Fruit fly (Drosophila melanogaster) whole organism, embryonic: ENCODE data around the gene mus201.

Source experiments
- Adf1 ChIP-seq: fragments of 200-800 bp; sonication (Bioruptor generic); IDR thresholded peaks from 2 replicates; pipeline ENCODE4 v1.3.6; 2022; ENCODE audit warnings: missing biosample characterization, missing genetic modification characterization
- B-H2 ChIP-seq: fragments of 200-800 bp; sonication (Bioruptor generic); optimal IDR thresholded peaks from 2 replicates; lab custom pipeline; 2018; ENCODE audit warnings: missing biosample characterization, mild to moderate bottlenecking, missing genetic modification characterization
- CG10321 ChIP-seq: fragments of 200-800 bp; sonication (Bioruptor generic); IDR thresholded peaks from 2 replicates; pipeline ENCODE4 v1.3.6; 2022; ENCODE audit warnings: missing biosample characterization, missing genetic modification characterization
- CG10366 ChIP-seq: fragments of 200-800 bp; sonication (Bioruptor generic); IDR thresholded peaks from 2 replicates; pipeline ENCODE4 v1.3.6; 2022; ENCODE audit warnings: missing biosample characterization, missing genetic modification characterization
- CG11456 ChIP-seq: fragments of 200-800 bp; sonication (Bioruptor generic); IDR thresholded peaks from 3 replicates; pipeline ENCODE4 v1.3.6; 2022; ENCODE audit warnings: missing biosample characterization, missing genetic modification characterization
- CG11695 ChIP-seq: fragments of 200-800 bp; sonication (Bioruptor generic); IDR thresholded peaks from 3 replicates; pipeline ENCODE4 v1.3.6; 2022; ENCODE audit warnings: missing biosample characterization, missing genetic modification characterization
- CG12299 ChIP-seq: fragments of 200-800 bp; sonication (Bioruptor generic); optimal IDR thresholded peaks from 2 replicates; lab custom pipeline; 2018; ENCODE audit warnings: missing biosample characterization, mild to moderate bottlenecking, missing genetic modification characterization
- CG15011 ChIP-seq: fragments of 200-800 bp; sonication (Bioruptor generic); optimal IDR thresholded peaks from 3 replicates; lab custom pipeline; 2018; ENCODE audit warnings: missing biosample characterization, mild to moderate bottlenecking, missing genetic modification characterization
- CG1647 ChIP-seq: fragments of 200-800 bp; sonication (Bioruptor generic); optimal IDR thresholded peaks from 3 replicates; lab custom pipeline; 2016; ENCODE audit warnings: missing biosample characterization, missing genetic modification characterization
- CG17802 ChIP-seq: fragments of 200-800 bp; sonication (Bioruptor generic); optimal IDR thresholded peaks from 2 replicates; lab custom pipeline; 2018; ENCODE audit warnings: missing biosample characterization, mild to moderate bottlenecking, missing genetic modification characterization, moderate library complexity
- CG18764 ChIP-seq: fragments of 200-800 bp; sonication (Bioruptor generic); optimal IDR thresholded peaks from 3 replicates; lab custom pipeline; 2016; ENCODE audit warnings: missing biosample characterization, missing genetic modification characterization
- CG2875 ChIP-seq: fragments of 200-800 bp; sonication (Bioruptor generic); optimal IDR thresholded peaks from 2 replicates; lab custom pipeline; 2017; ENCODE audit warnings: missing biosample characterization, mild to moderate bottlenecking, missing genetic modification characterization, missing genetic modification reagents
- CG32532 ChIP-seq: fragments of 200-800 bp; sonication (Bioruptor generic); IDR thresholded peaks from 2 replicates; pipeline ENCODE4 v1.3.6; 2022; ENCODE audit warnings: missing biosample characterization, missing genetic modification characterization
- CG42726 ChIP-seq: fragments of 200-800 bp; sonication (Bioruptor generic); IDR thresholded peaks from 2 replicates; pipeline ENCODE4 v1.3.6; 2022; ENCODE audit warnings: missing biosample characterization, missing genetic modification characterization; ENCODE audit not compliant: partially characterized antibody
- CG4360 ChIP-seq: fragments of 200-800 bp; sonication (Bioruptor generic); IDR thresholded peaks from 2 replicates; pipeline ENCODE4 v1.3.6; 2022; ENCODE audit warnings: missing biosample characterization, missing genetic modification characterization
- CG5180 ChIP-seq: fragments of 200-800 bp; sonication (Bioruptor generic); optimal IDR thresholded peaks from 3 replicates; lab custom pipeline; 2017; ENCODE audit warnings: missing biosample characterization, missing genetic modification characterization, mild to moderate bottlenecking, moderate library complexity, missing genetic modification reagents
- CG8281 ChIP-seq: fragments of 200-800 bp; sonication (Bioruptor generic); optimal IDR thresholded peaks from 2 replicates; lab custom pipeline; 2018; ENCODE audit warnings: missing biosample characterization, mild to moderate bottlenecking, missing genetic modification characterization, moderate library complexity
- CG8478 ChIP-seq: fragments of >200 bp; optimal IDR thresholded peaks from 2 replicates; lab custom pipeline; 2018
- CG9437 ChIP-seq: fragments of 200-800 bp; sonication (Bioruptor generic); optimal IDR thresholded peaks from 2 replicates; lab custom pipeline; 2018; ENCODE audit warnings: missing biosample characterization, mild to moderate bottlenecking, missing genetic modification characterization
- Dref ChIP-seq: fragments of 200-800 bp; sonication (Bioruptor generic); IDR thresholded peaks from 2 replicates; pipeline ENCODE4 v1.3.6; 2022; ENCODE audit warnings: missing biosample characterization, missing genetic modification characterization
- Drgx ChIP-seq: fragments of 200-800 bp; sonication (Bioruptor generic); IDR thresholded peaks from 2 replicates; pipeline ENCODE4 v1.3.6; 2022; ENCODE audit warnings: missing biosample characterization, missing genetic modification characterization
- Fer2 ChIP-seq: fragments of 200-800 bp; sonication (Bioruptor generic); optimal IDR thresholded peaks from 2 replicates; lab custom pipeline; 2018; ENCODE audit warnings: missing biosample characterization, mild to moderate bottlenecking, missing genetic modification characterization, moderate library complexity
- Hand ChIP-seq: fragments of 200-800 bp; sonication (Bioruptor generic); optimal IDR thresholded peaks from 2 replicates; lab custom pipeline; 2017; ENCODE audit warnings: mild to moderate bottlenecking, missing biosample characterization, missing genetic modification reagents, missing genetic modification characterization
- Kr ChIP-seq: fragments of 200-800 bp; sonication (Bioruptor generic); optimal IDR thresholded peaks from 2 replicates; lab custom pipeline; 2017; ENCODE audit warnings: missing biosample characterization, mild to moderate bottlenecking, missing genetic modification characterization
- Med ChIP-seq: fragments of 200-800 bp; sonication (Bioruptor generic); peaks from one replicate; lab custom pipeline; 2016; ENCODE audit warnings: missing biosample characterization, missing genetic modification characterization, mild to moderate bottlenecking, inconsistent platforms, moderate library complexity
- NfI ChIP-seq: fragments of 200-800 bp; sonication (Bioruptor generic); optimal IDR thresholded peaks from 3 replicates; lab custom pipeline; 2018; ENCODE audit warnings: missing biosample characterization, mild to moderate bottlenecking, missing genetic modification characterization, moderate library complexity
- Opbp ChIP-seq: fragments of 200-800 bp; sonication (Bioruptor generic); IDR thresholded peaks from 3 replicates; pipeline ENCODE4 v1.3.6; 2022; ENCODE audit warnings: missing biosample characterization, missing genetic modification characterization; ENCODE audit not compliant: partially characterized antibody
- Sox102F ChIP-seq: fragments of 200-800 bp; sonication (Bioruptor generic); optimal IDR thresholded peaks from 2 replicates; lab custom pipeline; 2018; ENCODE audit warnings: missing biosample characterization, mild to moderate bottlenecking, missing genetic modification characterization, moderate library complexity
- Tbp ChIP-seq: fragments of >200 bp; optimal IDR thresholded peaks from 2 replicates; lab custom pipeline; 2018; ENCODE audit warnings: missing biosample characterization, missing genetic modification characterization
- abd-A ChIP-seq: fragments of 200-800 bp; sonication (Bioruptor generic); optimal IDR thresholded peaks from 3 replicates; lab custom pipeline; 2019; ENCODE audit warnings: missing biosample characterization, mild to moderate bottlenecking, missing genetic modification characterization, moderate library complexity
- ash1 ChIP-seq: fragments of 200-800 bp; sonication (Bioruptor generic); optimal IDR thresholded peaks from 2 replicates; lab custom pipeline; 2018; ENCODE audit warnings: missing biosample characterization, mild to moderate bottlenecking, missing genetic modification characterization
- bcd ChIP-seq: fragments of 200-800 bp; sonication (Bioruptor generic); optimal IDR thresholded peaks from 2 replicates; lab custom pipeline; 2017; ENCODE audit warnings: missing biosample characterization, mild to moderate bottlenecking, missing genetic modification characterization
- disco-r ChIP-seq: fragments of 200-800 bp; sonication (Bioruptor generic); optimal IDR thresholded peaks from 2 replicates; lab custom pipeline; 2016; ENCODE audit warnings: missing biosample characterization, missing genetic modification characterization
- emc ChIP-seq: fragments of 200-800 bp; sonication (Bioruptor generic); optimal IDR thresholded peaks from 2 replicates; lab custom pipeline; 2016; ENCODE audit warnings: missing biosample characterization, missing genetic modification characterization
- eve ChIP-seq, 2 experiments: fragments of >200 bp; optimal IDR thresholded peaks; 2 replicates each; lab custom pipeline; 2017; ENCODE audit warnings: missing biosample characterization in 2 of 2, missing genetic modification characterization in 2 of 2
- fd102C ChIP-seq: fragments of 200-800 bp; sonication (Bioruptor generic); optimal IDR thresholded peaks from 2 replicates; lab custom pipeline; 2018; ENCODE audit warnings: missing biosample characterization, mild to moderate bottlenecking, missing genetic modification characterization, moderate library complexity
- gcm2 ChIP-seq: fragments of 200-800 bp; sonication (Bioruptor generic); optimal IDR thresholded peaks from 2 replicates; lab custom pipeline; 2016; ENCODE audit warnings: missing biosample characterization, missing genetic modification characterization
- gsb-n ChIP-seq: fragments of 200-800 bp; sonication (Bioruptor generic); optimal IDR thresholded peaks from 3 replicates; lab custom pipeline; 2018; ENCODE audit warnings: missing biosample characterization, mild to moderate bottlenecking, missing genetic modification characterization
- hth ChIP-seq: fragments of >200 bp; optimal IDR thresholded peaks from 2 replicates; lab custom pipeline; 2017; ENCODE audit warnings: inconsistent platforms
- kni ChIP-seq: fragments of 200-800 bp; sonication (Bioruptor generic); optimal IDR thresholded peaks from 3 replicates; lab custom pipeline; 2017; ENCODE audit warnings: mild to moderate bottlenecking, missing biosample characterization, missing genetic modification reagents, missing genetic modification characterization
- maf-S ChIP-seq: fragments of 200-800 bp; sonication (Bioruptor generic); optimal IDR thresholded peaks from 2 replicates; lab custom pipeline; 2016; ENCODE audit warnings: missing biosample characterization, missing genetic modification characterization
- nom ChIP-seq: fragments of 200-800 bp; sonication (Bioruptor generic); optimal IDR thresholded peaks from 2 replicates; lab custom pipeline; 2017; ENCODE audit warnings: missing biosample characterization, missing genetic modification characterization, mild to moderate bottlenecking, moderate library complexity, missing genetic modification reagents
- pros ChIP-seq: fragments of 200-800 bp; sonication (Bioruptor generic); optimal IDR thresholded peaks from 3 replicates; lab custom pipeline; 2019; ENCODE audit warnings: missing biosample characterization, mild to moderate bottlenecking, missing genetic modification characterization, moderate library complexity
- sd ChIP-seq: fragments of 200-800 bp; sonication (Bioruptor generic); optimal IDR thresholded peaks from 3 replicates; lab custom pipeline; 2018; ENCODE audit warnings: missing biosample characterization, mild to moderate bottlenecking, missing genetic modification characterization, moderate library complexity
- sqz ChIP-seq: fragments of 200-800 bp; sonication (Bioruptor generic); optimal IDR thresholded peaks from 3 replicates; lab custom pipeline; 2018; ENCODE audit warnings: missing biosample characterization, mild to moderate bottlenecking, missing genetic modification characterization
- tup ChIP-seq: fragments of 200-800 bp; sonication (Bioruptor generic); optimal IDR thresholded peaks from 2 replicates; lab custom pipeline; 2016; ENCODE audit warnings: missing biosample characterization, mild to moderate bottlenecking, missing genetic modification characterization, moderate library complexity
- twi ChIP-seq: fragments of 200-800 bp; optimal IDR thresholded peaks from 2 replicates; lab custom pipeline; 2019; ENCODE audit warnings: missing biosample characterization, mild to moderate bottlenecking, missing genetic modification characterization, moderate library complexity
- z ChIP-seq: fragments of 200-800 bp; sonication (Bioruptor generic); IDR thresholded peaks from 3 replicates; pipeline ENCODE4 v1.3.6; 2022; ENCODE audit warnings: missing biosample characterization, missing genetic modification characterization

mus201 gene

DNA sequence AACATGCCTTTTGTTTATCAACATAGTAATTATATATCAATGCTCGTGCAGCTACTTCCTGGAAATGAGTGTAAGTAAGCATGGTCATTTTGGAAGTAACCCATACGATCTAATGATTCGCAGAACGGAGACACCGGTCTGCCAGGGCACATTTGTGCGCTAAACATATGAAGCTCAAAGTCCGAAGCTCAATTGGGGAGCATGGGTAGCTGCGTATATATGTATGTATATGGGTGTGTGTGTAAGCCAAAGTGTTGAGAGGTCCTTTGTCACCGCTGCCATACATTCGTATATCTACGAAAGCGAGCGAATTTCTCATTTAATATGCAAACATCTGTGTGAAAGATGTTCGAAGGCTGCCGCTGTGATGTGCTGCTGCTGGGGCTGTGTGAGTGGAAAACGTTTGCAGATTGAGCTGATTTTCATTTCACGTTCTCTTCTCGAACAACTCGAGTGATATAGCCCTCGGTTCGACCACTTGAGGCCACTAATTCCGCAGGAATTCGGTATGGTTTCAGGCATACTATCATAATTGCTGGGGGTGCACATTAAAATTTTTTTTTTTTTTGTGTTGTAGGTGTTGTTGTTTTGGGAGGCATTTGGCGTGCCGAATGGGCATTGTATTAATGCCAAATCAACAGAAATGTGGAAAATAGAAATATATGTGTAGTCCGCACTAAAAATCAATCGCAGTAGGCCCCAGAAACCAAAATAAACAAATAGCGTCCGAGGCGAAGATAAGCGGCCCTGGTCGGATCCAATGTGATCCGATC is 19.7 kb upstream of the mus201 start:
- TF ChIP-seq Dref (GFP tag; lab: Robert Waterston, UW) (no peak), tup (GFP tag; lab: Kevin White, UChicago) (no peak), CG8478 (lab: Kevin White, UChicago) (no peak), gsb-n (no peak), CG1647 (no peak), abd-A (tag; lab: Kevin White, UChicago) (peak; percentile 33), CG5180 (GFP tag; lab: Kevin White, UChicago) (peak; percentile 51), Fer2 (tag; lab: Kevin White, UChicago) (no peak), twi (tag; lab: Kevin White, UChicago) (peak; percentile 88), CG2875 (GFP tag; lab: Kevin White, UChicago) (no peak), bcd (no peak), emc (GFP tag; lab: Kevin White, UChicago) (no peak), Tbp (GFP tag; lab: Kevin White, UChicago) (no peak), CG18764 (GFP tag; lab: Kevin White, UChicago) (no peak), Drgx (GFP tag; lab: Robert Waterston, UW) (0 out of 2 replicates have a peak, but pooled peaks have one; percentile 24), ash1 (GFP tag; lab: Kevin White, UChicago) (no peak), Med (GFP tag; lab: Kevin White, UChicago) (peak; percentile 65), z (GFP tag; lab: Robert Waterston, UW) (peak; percentile 82), CG12299 (tag; lab: Kevin White, UChicago) (no peak), Hand (no peak), sd (tag; lab: Kevin White, UChicago) (peak; percentile 85), pros (GFP tag; lab: Kevin White, UChicago) (no peak), eve (GFP tag; optimal IDR thresholded peaks at IDR 0.05; lab: Kevin White, UChicago) (no peak), nom (GFP tag; lab: Kevin White, UChicago) (peak; percentile 83), Opbp (GFP tag; lab: Robert Waterston, UW) (no peak)

DNA sequence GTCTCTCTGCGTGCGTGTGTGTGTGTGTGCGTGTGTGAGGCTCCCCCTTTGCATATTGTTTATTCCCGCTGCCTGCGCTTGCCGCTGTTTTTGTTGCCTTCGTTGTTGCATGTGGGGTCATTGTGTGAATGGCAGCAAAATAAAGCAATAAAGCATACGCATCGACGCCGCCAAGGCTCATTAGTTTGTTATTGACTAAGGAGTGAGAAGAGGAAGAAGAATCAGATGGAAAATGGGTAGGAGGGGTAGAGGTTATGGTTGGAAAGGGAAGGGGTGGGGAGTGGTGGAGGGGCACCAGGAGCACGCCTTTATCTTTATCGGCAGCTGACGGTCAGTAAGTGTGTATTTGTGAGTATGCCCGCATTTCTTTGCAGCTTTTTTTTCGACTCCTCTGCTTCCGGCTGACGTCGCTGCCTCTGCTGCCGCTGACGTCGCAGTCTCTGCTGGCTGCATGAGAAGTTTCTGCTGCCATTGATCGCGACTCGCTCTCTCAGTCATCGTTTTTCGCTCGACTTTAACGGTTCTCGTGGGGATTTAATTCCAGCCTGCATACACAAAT is 18.5 kb upstream of the mus201 start:
- TF ChIP-seq gcm2 (GFP tag; lab: Kevin White, UChicago) (no peak), CG11456 (GFP tag; lab: Robert Waterston, UW) (no peak), CG10321 (GFP tag; lab: Robert Waterston, UW) (no peak), B-H2 (GFP tag; lab: Kevin White, UChicago) (no peak), CG8281 (peak; percentile 2), kni (GFP tag; lab: Kevin White, UChicago) (peak; percentile 51), sqz (GFP tag; lab: Kevin White, UChicago) (peak; percentile 53), sd (tag; lab: Kevin White, UChicago) (peak; percentile 29), fd102C (GFP tag; lab: Kevin White, UChicago) (no peak), CG17802 (no peak), gsb-n (peak; percentile 38), Adf1 (GFP tag; lab: Robert Waterston, UW) (peak; percentile 87), CG42726 (GFP tag; lab: Robert Waterston, UW) (no peak), hth (lab: Kevin White, UChicago) (no peak), CG11695 (GFP tag; lab: Robert Waterston, UW) (no peak), CG15011 (no peak), nom (GFP tag; lab: Kevin White, UChicago) (peak; percentile 68), Sox102F (GFP tag; lab: Kevin White, UChicago) (no peak), disco-r (GFP tag; lab: Kevin White, UChicago) (no peak), CG4360 (GFP tag; lab: Robert Waterston, UW) (peak; percentile 69), maf-S (GFP tag; lab: Kevin White, UChicago) (no peak), CG32532 (no peak), ash1 (GFP tag; lab: Kevin White, UChicago) (no peak), CG9437 (GFP tag; lab: Kevin White, UChicago) (no peak), CG10366 (no peak), Kr (peak; percentile 52), NfI (no peak)
